Worm (Caenorhabditis elegans): ENCODE results near the gene otub-1.

- TF ChIP-seq aly-1 (tag; optimal IDR thresholded peaks at IDR 0.05): no peak
- TF ChIP-seq pes-1 (GFP tag; IDR thresholded peaks at IDR 0.05): no peak
- TF ChIP-seq ama-1 (optimal IDR thresholded peaks at IDR 0.05): no peak
- TF ChIP-seq sea-1 (GFP tag; conservative IDR thresholded peaks at IDR 0.05): no peak
- TF ChIP-seq flt-1 (GFP tag; IDR thresholded peaks at IDR 0.05): no peak
- no peak for TF ChIP-seq hnd-1 (tag; optimal IDR thresholded peaks at IDR 0.05)
- TF ChIP-seq B0310.2 (tag; optimal IDR thresholded peaks at IDR 0.05): no peak
- no peak for TF ChIP-seq F13C5.2 (tag; optimal IDR thresholded peaks at IDR 0.05)
- no peak for TF ChIP-seq tbx-11 (GFP tag; IDR thresholded peaks at IDR 0.05)
Observed at ce11 chrV:15016795-15017429, 49.2 kb upstream of the otub-1 start.

Data from whole organism, early embryonic.